Worm (Caenorhabditis elegans) whole organism, L4/young adult: ENCODE measurements around the gene fbxa-31.

Experiments
- W03F9.2 ChIP-seq: fragments of 150-350 bp; optimal IDR thresholded peaks from 2 replicates; lab custom pipeline; 2014; ENCODE audit warnings: missing biosample characterization, missing genetic modification characterization
- dao-5 ChIP-seq: sonication (generic microtip); optimal IDR thresholded peaks from 2 replicates; lab custom pipeline; 2016; ENCODE audit warnings: missing genotype, missing genetic modification characterization, moderate library complexity, missing compliant biosample characterization
- him-1 ChIP-seq: sonication (generic microtip); optimal IDR thresholded peaks from 2 replicates; lab custom pipeline; 2016; ENCODE audit warnings: missing genotype, missing genetic modification reagents, missing genetic modification characterization, missing compliant biosample characterization

The fbxa-31 gene

DNA sequence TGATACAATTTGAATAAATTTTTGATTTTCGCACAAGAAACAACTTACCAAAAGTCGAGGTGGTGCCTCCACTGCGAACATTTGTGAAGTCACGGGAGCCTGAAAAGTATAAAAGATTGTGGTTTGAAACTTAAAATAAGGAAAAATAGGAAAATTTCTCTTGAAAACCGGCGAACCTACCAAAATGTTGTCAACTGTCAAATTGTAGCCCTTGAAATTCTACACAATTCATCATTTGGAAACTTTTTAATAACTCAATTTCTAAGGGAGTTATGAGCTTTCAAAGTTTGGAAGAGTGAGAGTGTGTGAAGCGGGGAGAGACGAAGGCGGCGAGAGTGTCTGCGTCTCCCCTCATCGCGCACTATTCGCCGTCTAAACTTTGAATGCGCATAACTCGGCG is 41.1 kb downstream of the fbxa-31 start, which contains the start of gene pes-4:
TSS of gene pes-4 (minus strand) at position 101 of the 400 bp plus-strand sequence.
- TF ChIP-seq dao-5 (tag; lab: Kevin White, UChicago) (no peak), W03F9.2 (tag; lab: Kevin White, UChicago) (no peak), him-1 (tag; lab: Kevin White, UChicago) (no peak)

DNA sequence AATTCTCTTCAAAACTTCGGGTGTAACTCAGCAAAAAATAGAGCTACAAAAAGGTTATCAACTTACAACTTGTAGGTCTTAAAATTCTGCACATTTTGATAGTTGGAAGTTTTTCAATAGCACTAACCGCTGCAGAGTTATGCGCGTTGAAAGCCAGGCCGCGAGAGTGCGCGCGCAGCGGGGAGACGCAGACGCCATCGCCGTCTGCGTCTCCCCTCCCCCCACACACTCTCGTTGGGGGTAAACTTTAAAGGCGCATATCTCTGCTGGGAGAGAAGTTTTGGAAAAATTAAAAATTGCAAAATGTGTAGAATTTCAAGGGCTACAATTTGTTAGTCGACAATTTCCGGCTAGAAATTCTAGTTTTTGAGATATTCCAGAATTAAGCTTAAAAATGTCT is 41.7 kb downstream of the fbxa-31 start:
- TF ChIP-seq dao-5 (tag; lab: Kevin White, UChicago) (no peak), him-1 (tag; lab: Kevin White, UChicago) (no peak), W03F9.2 (tag; lab: Kevin White, UChicago) (no peak)

DNA sequence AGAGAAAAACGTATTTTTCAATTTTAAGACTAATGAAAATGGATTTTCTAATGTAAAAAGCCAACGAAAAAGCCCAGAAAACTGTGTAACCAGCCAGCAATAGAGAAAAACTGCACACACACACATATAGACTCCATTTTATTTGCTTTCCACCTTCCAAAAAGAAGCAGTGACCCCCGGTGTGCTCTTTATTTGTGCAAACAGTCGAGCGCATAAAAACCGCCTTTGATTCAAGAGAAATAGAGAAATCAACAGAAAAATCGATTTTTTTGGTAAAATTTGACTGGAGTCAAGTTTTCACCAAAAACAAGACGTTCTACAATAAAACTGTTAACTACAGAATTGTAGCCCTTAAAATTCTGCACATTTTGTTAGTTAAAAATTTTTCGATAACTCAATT is 42.6 kb downstream of the fbxa-31 start:
- no peak for TF ChIP-seq him-1 (tag; lab: Kevin White, UChicago)
- no peak for TF ChIP-seq W03F9.2 (tag; lab: Kevin White, UChicago)
- TF ChIP-seq dao-5 (tag; lab: Kevin White, UChicago), result no peak

DNA sequence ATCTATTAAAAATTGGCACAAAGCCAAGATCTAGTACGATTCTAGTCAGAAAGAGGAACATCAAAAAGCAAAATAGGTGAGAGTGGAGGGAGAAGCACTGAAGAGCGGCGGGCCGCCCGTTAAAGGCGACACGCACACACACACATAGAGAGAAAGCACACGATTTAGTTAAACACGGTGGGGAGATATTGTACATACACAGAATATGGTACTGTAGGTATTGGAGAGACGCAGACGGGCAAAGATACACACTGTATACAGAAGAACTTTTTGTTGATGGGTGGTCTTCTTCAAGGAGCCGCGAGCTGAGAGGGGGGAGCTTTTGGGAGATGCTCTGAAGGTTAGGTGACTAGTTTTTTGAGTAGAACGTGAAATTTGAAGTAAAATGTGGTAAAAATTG is 45.0 kb downstream of the fbxa-31 start:
- TF ChIP-seq dao-5 (tag; lab: Kevin White, UChicago) (no peak), W03F9.2 (tag; lab: Kevin White, UChicago) (no peak), him-1 (tag; lab: Kevin White, UChicago) (no peak)

DNA sequence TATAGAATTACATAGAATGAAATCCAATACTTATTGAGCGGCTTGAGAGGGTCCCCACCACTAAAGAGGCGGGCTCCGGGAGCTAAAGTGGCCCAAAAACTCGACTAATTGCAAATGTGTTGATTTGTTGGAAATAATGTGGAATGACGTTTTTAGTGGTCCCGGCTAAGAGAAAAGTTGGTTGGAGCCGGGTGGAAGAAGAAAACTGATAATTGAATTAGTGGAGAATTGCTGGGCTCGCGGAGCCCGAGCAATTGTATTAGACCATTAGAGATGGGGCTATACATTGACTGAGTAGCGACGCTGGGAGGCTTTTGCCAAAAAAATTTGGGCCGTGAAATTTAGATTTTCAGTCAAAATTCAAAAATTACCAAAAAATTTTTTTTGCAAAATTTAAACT is 45.6 kb downstream of the fbxa-31 start:
- no peak for TF ChIP-seq him-1 (tag; lab: Kevin White, UChicago)
- TF ChIP-seq dao-5 (tag; lab: Kevin White, UChicago), result no peak
- TF ChIP-seq W03F9.2 (tag; lab: Kevin White, UChicago), result no peak

DNA sequence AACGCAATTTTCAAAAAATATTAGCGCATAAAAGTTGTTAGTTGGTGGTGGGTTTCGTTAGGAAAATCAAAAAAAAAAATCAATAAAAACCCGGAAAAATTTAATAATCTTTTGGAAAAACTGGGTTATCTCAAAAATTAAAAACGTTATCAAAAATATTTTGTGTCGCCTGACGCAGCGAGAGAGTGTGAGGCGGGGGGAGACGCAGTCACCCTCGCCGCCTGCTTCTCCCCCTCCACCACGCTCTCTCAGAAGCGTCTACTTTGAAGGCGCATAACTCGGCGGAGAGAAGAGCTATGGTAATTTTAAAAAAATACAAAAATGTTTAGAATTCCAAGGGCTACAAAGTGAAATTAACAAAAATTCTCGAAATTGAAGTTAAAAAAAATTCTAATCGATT is 46.1 kb downstream of the fbxa-31 start:
- TF ChIP-seq dao-5 (tag; lab: Kevin White, UChicago) (no peak), W03F9.2 (tag; lab: Kevin White, UChicago) (no peak), him-1 (tag; lab: Kevin White, UChicago) (no peak)

DNA sequence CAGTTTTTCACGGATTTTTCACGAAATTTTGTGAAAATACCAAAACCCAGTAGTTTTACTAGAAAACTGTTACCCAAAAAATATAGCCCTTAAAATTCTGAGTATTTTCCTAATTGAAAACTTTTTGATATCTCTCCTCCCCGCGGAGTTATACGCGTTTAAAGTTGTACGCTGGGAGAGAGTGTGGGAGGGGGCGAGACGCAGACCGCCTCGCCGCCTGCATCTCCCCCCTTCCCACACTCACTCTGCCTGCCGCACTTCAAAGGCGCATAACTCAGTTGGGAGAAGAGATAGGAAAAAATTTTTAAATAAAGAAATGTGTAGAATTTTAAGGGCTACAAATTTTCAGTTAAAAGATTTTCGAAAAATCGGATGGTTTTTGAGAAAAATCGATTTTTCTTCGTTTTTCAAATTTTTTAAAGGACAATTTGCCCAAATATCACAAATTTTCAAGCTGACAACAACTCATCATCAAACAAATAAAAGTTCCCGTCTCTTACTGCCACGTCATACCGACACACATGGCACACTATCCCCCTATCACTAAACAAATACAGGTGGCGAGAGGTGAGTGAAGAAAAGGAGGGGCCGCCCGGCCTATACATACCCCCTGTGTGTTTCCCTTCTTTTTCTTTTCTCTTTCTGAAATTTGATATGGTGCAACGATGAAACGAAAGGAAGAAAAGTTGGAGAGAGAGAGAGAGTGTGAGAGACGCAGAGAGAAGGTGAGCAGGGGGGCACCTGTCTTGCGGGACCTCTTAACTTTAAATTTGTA is 47.7 kb downstream of the fbxa-31 start:
- no peak for TF ChIP-seq W03F9.2 (tag; lab: Kevin White, UChicago)
- TF ChIP-seq dao-5 (tag; lab: Kevin White, UChicago), result no peak
- no peak for TF ChIP-seq him-1 (tag; lab: Kevin White, UChicago)

DNA sequence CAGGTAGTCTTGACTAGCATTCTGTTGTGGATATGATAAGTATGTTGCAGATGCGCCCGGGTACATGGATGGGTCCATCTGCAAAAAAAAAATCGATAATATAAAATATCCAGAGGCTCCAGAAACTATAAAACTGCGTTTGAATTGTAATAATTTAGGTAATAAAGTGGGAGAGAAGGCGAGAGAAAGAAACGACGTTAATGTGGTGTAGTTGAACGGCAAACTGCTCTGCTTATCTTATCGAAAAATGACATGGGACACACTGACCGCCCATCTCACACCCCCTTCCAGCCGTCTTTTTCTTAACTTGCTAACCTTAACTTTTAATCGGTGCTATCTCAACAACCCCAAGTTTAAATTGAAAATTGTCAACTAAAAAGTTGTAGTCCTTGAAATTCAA is 49.2 kb downstream of the fbxa-31 start:
- TF ChIP-seq W03F9.2 (tag; lab: Kevin White, UChicago) (no peak), dao-5 (tag; lab: Kevin White, UChicago) (no peak), him-1 (tag; lab: Kevin White, UChicago) (no peak)

DNA sequence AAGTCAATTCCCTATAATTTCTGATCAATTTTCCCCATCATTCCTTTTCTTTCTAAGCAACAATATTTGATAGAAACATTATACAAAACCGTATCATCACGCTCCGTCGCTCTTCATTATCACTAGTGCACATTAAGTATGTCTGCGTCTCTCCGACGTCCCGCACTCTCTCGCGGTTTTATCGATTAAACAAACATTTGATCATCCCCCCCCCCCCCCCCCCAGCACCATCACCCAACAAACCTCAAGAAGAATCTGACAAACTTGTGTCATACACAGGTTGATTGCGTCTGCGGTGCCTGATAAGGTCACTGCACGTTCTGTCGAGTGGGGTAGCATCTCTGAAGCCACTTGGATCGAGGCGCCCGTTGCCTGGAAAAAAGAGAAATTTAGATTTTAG is 51.2 kb downstream of the fbxa-31 start:
- TF ChIP-seq W03F9.2 (tag; lab: Kevin White, UChicago) (no peak), dao-5 (tag; lab: Kevin White, UChicago) (no peak), him-1 (tag; lab: Kevin White, UChicago) (no peak)
